Worm (Caenorhabditis elegans) whole organism, L4/young adult: ENCODE results near the gene C23H5.8.

ENCODE experiments used
- W03F9.2 ChIP-seq: fragments of 150-350 bp; optimal IDR thresholded peaks from 2 replicates; lab custom pipeline; 2014; ENCODE audit warnings: missing biosample characterization, missing genetic modification characterization
- him-1 ChIP-seq: sonication (generic microtip); optimal IDR thresholded peaks from 2 replicates; lab custom pipeline; 2016; ENCODE audit warnings: missing genotype, missing genetic modification reagents, missing genetic modification characterization, missing compliant biosample characterization

DNA sequence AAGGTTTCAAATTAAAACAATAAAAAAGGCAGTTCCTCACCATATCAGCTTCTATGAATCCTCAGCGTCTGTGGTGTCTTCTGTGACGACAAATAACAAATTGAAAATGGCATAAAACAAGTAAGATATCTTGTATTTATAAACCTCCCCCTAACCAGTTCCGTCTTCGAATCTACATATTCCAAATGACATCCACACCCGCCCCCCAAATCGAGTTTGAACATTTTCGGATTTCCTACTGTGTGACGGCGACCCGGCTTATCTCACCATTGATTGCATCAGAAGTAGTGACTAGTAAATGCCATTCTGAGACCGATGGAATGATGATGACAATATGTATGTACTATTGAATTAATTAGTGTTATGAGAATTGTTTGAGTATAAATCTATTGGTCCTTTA is 15.5 kb upstream of the C23H5.8 start, which contains the start of gene grl-20:
- TF ChIP-seq him-1 (no peak), W03F9.2 (no peak)
